Fruit fly (Drosophila melanogaster) whole organism, prepupa: ENCODE results near the gene CG14204.

Experiments used
- CG6163 ChIP-seq: fragments of 200-800 bp; sonication (Bioruptor generic); IDR thresholded peaks from 3 replicates; pipeline ENCODE4 v1.3.6; 2022; ENCODE audit warnings: missing biosample characterization, missing genetic modification characterization
- CG6276 ChIP-seq: fragments of 200-800 bp; sonication (Bioruptor generic); optimal IDR thresholded peaks from 2 replicates; lab custom pipeline; 2017; ENCODE audit warnings: missing biosample characterization, mild to moderate bottlenecking, missing genetic modification characterization
- Eip78C ChIP-seq: fragments of 200-800 bp; sonication (Bioruptor generic); peaks from one replicate; lab custom pipeline; 2016; ENCODE audit warnings: missing biosample characterization, missing genetic modification characterization
- Ets21C ChIP-seq: fragments of 200-800 bp; sonication (Bioruptor generic); optimal IDR thresholded peaks from 3 replicates; lab custom pipeline; 2016; ENCODE audit warnings: missing biosample characterization, missing genetic modification characterization
- Hr4 ChIP-seq: fragments of 200-800 bp; sonication (Bioruptor generic); optimal IDR thresholded peaks from 3 replicates; lab custom pipeline; 2016; ENCODE audit warnings: missing biosample characterization, missing genetic modification characterization
- Met ChIP-seq: fragments of 200-800 bp; sonication (Bioruptor generic); optimal IDR thresholded peaks from 3 replicates; lab custom pipeline; 2016; ENCODE audit warnings: missing biosample characterization, missing genetic modification characterization
- cyc ChIP-seq: fragments of 200-800 bp; sonication (Bioruptor generic); optimal IDR thresholded peaks from 3 replicates; lab custom pipeline; 2016; ENCODE audit warnings: missing biosample characterization, missing genetic modification characterization
- net ChIP-seq: fragments of 200-800 bp; sonication (Bioruptor generic); optimal IDR thresholded peaks from 3 replicates; lab custom pipeline; 2016; ENCODE audit warnings: missing biosample characterization, missing genetic modification characterization

- TF ChIP-seq Met (GFP tag; lab: Kevin White, UChicago) (no peak), cyc (no peak), net (no peak), Eip78C (GFP tag; lab: Kevin White, UChicago) (no peak), Hr4 (GFP tag; lab: Kevin White, UChicago) (no peak), Ets21C (GFP tag; lab: Kevin White, UChicago) (no peak), CG6276 (no peak), CG6163 (GFP tag; lab: Robert Waterston, UW) (no peak)
Observed at dm6 chrX:19585142-19585541, 1.7 kb downstream of the CG14204 start.
